Worm (Caenorhabditis elegans): ENCODE data around the gene aipl-1.
"Not testable (repeated sequence)": the region's sequence is repeated elsewhere in the genome, so short reads cannot be mapped to it uniquely, and the experiment has no call there.

aipl-1 gene

DNA sequence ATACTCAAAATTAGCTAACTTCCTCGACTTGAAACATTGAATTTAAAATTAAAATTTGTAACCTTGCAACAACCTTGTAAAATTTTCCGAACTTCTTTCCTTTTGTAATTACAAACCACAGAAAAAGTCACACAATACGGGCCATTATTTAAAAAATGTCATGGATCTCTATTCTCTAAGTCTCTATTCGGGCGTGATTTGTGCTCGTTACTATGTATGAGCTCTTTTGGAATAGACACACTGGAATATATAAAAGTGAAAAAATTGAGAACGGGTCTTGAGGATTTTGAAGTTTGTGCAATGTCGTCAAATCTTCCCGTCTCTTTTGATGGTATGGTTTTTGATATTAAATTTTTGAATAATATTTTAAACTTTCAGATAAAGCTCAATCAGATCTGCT is 8.6 kb downstream of the aipl-1 start, which contains the start of gene srr-7:
srr-7 (plus strand) TSS at position 301 of the 400 bp plus-strand sequence.
- TF ChIP-seq dmd-8 (GFP tag; IDR thresholded peaks at IDR 0.05) (no peak), lim-7 (GFP tag; IDR thresholded peaks at IDR 0.05) (no peak), aly-2 (tag; optimal IDR thresholded peaks at IDR 0.05) (no peak)

DNA sequence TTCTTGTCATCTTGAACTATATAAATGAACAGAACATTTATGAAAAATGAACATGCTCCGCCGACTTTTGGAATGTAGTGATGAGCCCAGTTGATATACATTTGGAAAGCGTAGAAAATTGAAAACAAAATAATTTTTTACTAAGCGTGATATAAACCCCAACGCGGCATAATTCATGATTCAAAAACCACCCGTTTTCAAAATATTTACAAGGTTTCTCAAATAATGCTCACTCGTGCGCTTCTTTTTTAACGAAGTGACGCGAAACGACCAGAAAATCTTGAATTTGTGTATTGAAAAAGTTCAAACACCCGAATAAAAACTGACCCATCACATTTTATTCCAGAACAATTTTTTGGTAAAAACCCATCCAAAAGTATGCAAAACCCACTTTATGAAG is 9.2 kb downstream of the aipl-1 start, which contains the start of gene srj-27:
srj-27 (minus strand) TSS at position 101 of the 400 bp plus-strand sequence.
- TF ChIP-seq lin-15B (tag; optimal IDR thresholded peaks at IDR 0.05): no peak
- no peak for TF ChIP-seq zip-11 (GFP tag; IDR thresholded peaks at IDR 0.05)
- TF ChIP-seq php-3 (GFP tag; IDR thresholded peaks at IDR 0.05): no peak
- no peak for TF ChIP-seq ceh-20 (GFP tag; IDR thresholded peaks at IDR 0.05)
- no peak for TF ChIP-seq fos-1 (tag; optimal IDR thresholded peaks at IDR 0.05)
- TF ChIP-seq daf-16 (GFP tag; optimal IDR thresholded peaks at IDR 0.05): no peak
- no peak for TF ChIP-seq daf-16 (tag; optimal IDR thresholded peaks at IDR 0.05)
- no peak for TF ChIP-seq sdz-12 (GFP tag; optimal IDR thresholded peaks at IDR 0.05)
- TF ChIP-seq aly-2 (tag; optimal IDR thresholded peaks at IDR 0.05): no peak
- TF ChIP-seq ZK337.2 (GFP tag; IDR thresholded peaks at IDR 0.05): no peak
- TF ChIP-seq Y48G9A.11 (GFP tag; IDR thresholded peaks at IDR 0.05): no peak
- TF ChIP-seq lim-7 (GFP tag; IDR thresholded peaks at IDR 0.05): no peak
- TF ChIP-seq spr-1 (tag; optimal IDR thresholded peaks at IDR 0.05): no peak
- TF ChIP-seq nhr-48 (tag; optimal IDR thresholded peaks at IDR 0.05): no peak
- no peak for TF ChIP-seq ztf-11 (tag; optimal IDR thresholded peaks at IDR 0.05)
- TF ChIP-seq egl-43 (GFP tag; IDR thresholded peaks at IDR 0.05): no peak
- no peak for TF ChIP-seq saeg-2 (GFP tag; IDR thresholded peaks at IDR 0.05)
- no peak for TF ChIP-seq set-16 (GFP tag; IDR thresholded peaks at IDR 0.05)
- no peak for TF ChIP-seq unc-130 (GFP tag; optimal IDR thresholded peaks at IDR 0.05)
- no peak for TF ChIP-seq Y105C5A.15 (GFP tag; IDR thresholded peaks at IDR 0.05)
- no peak for TF ChIP-seq mdt-29 (GFP tag; IDR thresholded peaks at IDR 0.05)

ce11 chrV:15125162-15125561 is 11.4 kb downstream of the aipl-1 start, which contains the start of gene ugt-30:
ugt-30 (minus strand) TSS chrV:15125262.
- TF ChIP-seq dmd-6 (GFP tag; IDR thresholded peaks at IDR 0.05): peak; percentile 40; the same call in 1 of the 2 replicates

DNA sequence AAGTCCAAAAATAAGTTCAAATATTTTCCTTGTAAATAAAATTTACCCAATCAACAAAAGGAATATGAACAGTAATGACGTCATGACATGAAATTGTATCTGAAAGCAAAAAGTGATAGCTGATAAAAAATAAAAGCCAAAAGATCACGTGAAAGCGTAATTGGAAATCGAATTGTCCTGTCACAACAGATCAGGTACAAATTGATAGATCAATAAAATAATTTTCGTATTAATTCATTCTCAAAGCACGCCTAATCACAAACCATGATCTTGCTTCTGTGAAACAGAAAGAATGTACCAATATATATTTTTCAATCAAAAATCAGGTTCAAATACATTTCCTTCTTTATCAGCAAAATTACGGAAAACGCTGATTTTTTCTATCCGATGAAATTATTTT is 17.1 kb downstream of the aipl-1 start, which contains the start of gene flor-1:
flor-1 (minus strand) TSS at position 101 of the 400 bp plus-strand sequence.
- peak; percentile 20 for TF ChIP-seq dve-1 (tag; optimal IDR thresholded peaks at IDR 0.05; ENCODE audit: insufficient read depth)
- TF ChIP-seq ceh-82 (tag; optimal IDR thresholded peaks at IDR 0.05): no peak

DNA sequence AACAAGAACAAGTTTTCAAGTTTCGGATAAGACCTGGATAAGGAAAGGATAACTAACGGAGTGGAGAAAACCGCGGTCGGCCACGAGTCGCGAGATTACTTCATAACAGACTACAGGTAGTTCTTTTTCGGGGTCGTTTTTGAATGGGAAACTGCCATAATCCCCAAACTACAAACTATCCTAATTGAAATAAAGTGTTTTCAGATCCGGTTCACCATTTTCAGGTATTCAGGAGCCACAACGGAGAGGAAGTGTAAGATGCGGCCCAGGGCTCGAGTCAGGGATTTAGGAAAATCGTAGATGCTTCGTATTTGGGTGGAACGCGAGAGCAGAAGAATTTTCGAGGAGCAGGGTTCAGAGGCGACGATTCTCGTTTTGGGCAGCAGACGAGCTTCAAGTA is 20.6 kb downstream of the aipl-1 start, which contains the start of gene T01G5.8:
T01G5.8 (plus strand) TSS at position 301 of the 400 bp plus-strand sequence.
- TF ChIP-seq hlh-30 (tag; optimal IDR thresholded peaks at IDR 0.05; ENCODE audit: insufficient read depth); unc-130 (GFP tag; optimal IDR thresholded peaks at IDR 0.05); zfp-3 (GFP tag; conservative IDR thresholded peaks at IDR 0.05): not testable (repeated sequence)

DNA sequence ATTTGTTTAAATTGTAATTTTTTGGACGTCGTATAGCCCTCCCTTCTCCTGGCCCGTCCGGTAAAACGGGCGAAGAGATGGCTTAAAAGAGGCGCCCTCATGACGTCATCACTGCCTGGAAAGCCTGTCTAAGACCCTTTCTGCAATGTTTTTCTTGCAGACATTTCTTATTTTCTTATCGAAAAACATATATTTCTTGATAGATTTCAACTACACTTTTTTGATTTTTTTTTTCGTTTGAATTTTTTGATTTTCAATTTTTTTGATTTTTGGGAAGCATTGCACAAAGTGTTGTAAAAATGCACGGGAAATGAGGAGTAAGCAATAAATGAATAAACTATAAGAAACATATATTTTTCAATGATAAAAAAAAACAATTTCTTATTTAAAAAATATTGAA is 22.6 kb downstream of the aipl-1 start, which contains the start of gene T01G5.6:
T01G5.6 (minus strand) TSS at position 101 of the 400 bp plus-strand sequence.
- no peak for TF ChIP-seq snpc-1.2 (GFP tag; IDR thresholded peaks at IDR 0.05)
- TF ChIP-seq mdt-29 (GFP tag; IDR thresholded peaks at IDR 0.05): no peak
- TF ChIP-seq zag-1 (tag; optimal IDR thresholded peaks at IDR 0.05): no peak
- TF ChIP-seq lin-39 (tag; optimal IDR thresholded peaks at IDR 0.05): no peak
- no peak for TF ChIP-seq egl-43 (GFP tag; IDR thresholded peaks at IDR 0.05)
- TF ChIP-seq ZK337.2 (GFP tag; IDR thresholded peaks at IDR 0.05): no peak
- TF ChIP-seq Y5F2A.4 (GFP tag; optimal IDR thresholded peaks at IDR 0.05): no peak
- no peak for TF ChIP-seq ceh-44 (GFP tag; IDR thresholded peaks at IDR 0.05)
- TF ChIP-seq dmd-9 (GFP tag; IDR thresholded peaks at IDR 0.05): no peak
- no peak for TF ChIP-seq ama-1 (optimal IDR thresholded peaks at IDR 0.05)
- TF ChIP-seq madf-5 (GFP tag; IDR thresholded peaks at IDR 0.05): no peak
- no peak for TF ChIP-seq attf-4 (tag; optimal IDR thresholded peaks at IDR 0.05)
- TF ChIP-seq T20F7.1 (GFP tag; optimal IDR thresholded peaks at IDR 0.05): no peak
- TF ChIP-seq Y105C5A.15 (GFP tag; IDR thresholded peaks at IDR 0.05): no peak
- TF ChIP-seq lsy-2 (tag; optimal IDR thresholded peaks at IDR 0.05): no peak
- no peak for TF ChIP-seq nhr-76 (tag; optimal IDR thresholded peaks at IDR 0.05)

All from whole organism, L4 larva.